Fruit fly (Drosophila melanogaster): Measurements from ENCODE around the gene wds.
"Not testable (repeated sequence)": the region's sequence is repeated elsewhere in the genome, so short reads cannot be mapped to it uniquely, and the experiment has no call there.

The wds gene

dm6 chrX:2588415-2589411 lies 2.9 kb downstream of the wds start, which contains the start of gene egh:
egh (plus strand) TSS chrX:2588503.
- peak; percentile 31 for TF ChIP-seq noc (tag; optimal IDR thresholded peaks at IDR 0.05)

- peak; percentile 94 for TF ChIP-seq noc (tag; optimal IDR thresholded peaks at IDR 0.05)
These were observed 3.8 kb downstream of the wds start for dm6 chrX:2589446-2590038.

DNA sequence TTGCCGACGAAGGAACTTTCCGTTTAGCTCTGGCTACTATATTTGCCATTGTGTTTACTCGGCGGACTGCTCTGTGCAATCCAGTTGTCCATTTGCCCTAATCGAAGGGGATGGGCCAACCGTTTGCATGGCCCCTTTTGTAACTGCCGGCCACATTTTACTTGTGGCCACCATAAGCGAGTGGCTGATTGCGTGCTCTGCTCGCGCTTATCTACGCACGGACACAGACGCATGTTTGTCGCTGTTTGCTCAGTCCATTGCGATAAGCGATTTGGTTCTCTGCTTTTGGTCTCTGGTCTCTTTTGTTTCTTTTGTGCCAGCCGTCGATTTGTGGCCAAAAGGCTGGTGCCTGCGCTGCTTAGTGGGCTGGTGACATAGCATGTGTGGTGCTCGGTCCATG lies 4.8 kb downstream of the wds start:
- TF ChIP-seq noc (tag; optimal IDR thresholded peaks at IDR 0.05): no peak

dm6 chrX:2591315-2591999 lies 5.7 kb downstream of the wds start:
- peak; percentile 86 for TF ChIP-seq noc (tag; optimal IDR thresholded peaks at IDR 0.05)

- no peak for TF ChIP-seq noc (tag; optimal IDR thresholded peaks at IDR 0.05)
These were observed 6.5 kb downstream of the wds start for dm6 chrX:2592243-2592642.

dm6 chrX:2593094-2593752 lies 7.4 kb downstream of the wds start:
- no peak for TF ChIP-seq noc (tag; optimal IDR thresholded peaks at IDR 0.05)

DNA sequence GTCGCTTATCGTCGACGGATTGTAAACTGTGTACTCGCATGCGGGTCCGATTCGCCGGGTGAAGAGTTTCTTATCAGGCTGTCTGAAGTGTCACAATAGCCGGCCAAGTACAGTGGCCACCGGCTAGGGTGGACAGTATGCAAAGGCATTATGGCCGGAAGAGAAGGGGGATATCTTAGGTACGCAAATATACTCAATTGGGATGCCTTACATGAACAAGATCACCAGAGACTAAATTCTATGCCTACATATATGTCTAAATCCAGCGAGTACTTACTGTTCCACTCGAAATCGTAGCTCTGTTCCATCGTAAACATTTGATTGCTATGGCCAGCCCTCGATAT lies 7.9 kb downstream of the wds start:
- TF ChIP-seq noc (tag; optimal IDR thresholded peaks at IDR 0.05): peak; percentile 96

dm6 chrX:2603851-2604505 lies 18.2 kb downstream of the wds start, which contains the start of the genes Klp3A and Zw10:
Klp3A (minus strand) TSS chrX:2604052.
Zw10 (plus strand) TSS chrX:2604197.
- TF ChIP-seq noc (tag; optimal IDR thresholded peaks at IDR 0.05): peak; percentile 20

DNA sequence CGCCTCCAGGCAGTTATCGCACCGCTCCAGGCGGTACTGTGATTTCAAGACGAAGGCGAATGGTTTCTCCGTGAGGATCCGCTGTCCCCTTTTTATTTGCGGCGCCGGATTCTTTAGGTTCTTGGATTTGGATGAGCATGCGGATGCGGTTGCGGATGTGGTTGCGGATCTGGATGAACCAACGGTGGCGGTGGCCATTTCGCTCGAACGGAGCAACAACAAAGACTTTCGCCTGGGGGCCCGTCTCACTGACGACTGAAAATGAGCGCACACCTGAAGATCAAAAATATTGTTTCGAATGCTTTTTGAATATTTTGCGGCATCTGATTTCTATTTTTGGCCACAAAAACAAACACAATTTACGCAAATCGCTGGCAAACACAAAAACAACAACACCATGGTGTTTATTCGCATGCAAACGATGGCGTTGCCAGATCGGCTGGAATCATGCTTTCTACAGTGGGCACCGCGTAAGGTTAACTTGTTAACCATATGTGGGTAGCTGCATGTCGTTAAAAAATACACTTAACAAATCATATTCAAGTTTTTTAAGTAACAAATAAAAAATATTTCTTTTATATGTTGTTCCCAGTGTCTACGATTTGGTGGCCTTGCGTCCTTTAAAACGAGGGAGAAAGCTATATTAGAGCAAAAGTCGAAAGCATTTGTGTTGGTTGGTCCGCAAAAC lies 22.8 kb downstream of the wds start, which contains the start of gene Smyd3:
Gene Smyd3, minus strand, starts transcription at position 407 of the 688 bp plus-strand sequence.
- peak; percentile 74 for TF ChIP-seq noc (tag; optimal IDR thresholded peaks at IDR 0.05)

dm6 chrX:2610236-2610635 lies 24.5 kb downstream of the wds start, which contains the start of gene eIF3g1:
eIF3g1 (minus strand) TSS chrX:2610336.
- TF ChIP-seq noc (tag; optimal IDR thresholded peaks at IDR 0.05): not testable (repeated sequence)

DNA sequence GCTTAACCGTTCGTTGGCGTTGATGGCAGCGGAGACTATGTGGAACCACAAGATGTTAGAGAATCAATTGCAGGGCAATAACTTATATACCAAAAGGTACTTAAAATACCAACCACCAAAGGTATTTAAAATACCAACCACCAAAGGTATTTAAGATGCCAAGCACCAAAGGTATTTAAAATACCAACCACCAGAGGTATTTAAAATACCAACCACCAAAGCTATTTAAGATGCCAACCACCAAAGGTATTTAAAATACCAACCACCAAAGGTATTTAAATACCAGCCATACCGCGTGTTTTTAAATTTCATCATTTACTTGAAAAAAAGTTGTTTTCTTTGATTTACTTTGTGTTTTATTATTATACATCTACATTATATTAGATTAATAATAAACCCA lies 31.6 kb downstream of the wds start:
- no peak for TF ChIP-seq noc (tag; optimal IDR thresholded peaks at IDR 0.05)

- TF ChIP-seq noc (tag; optimal IDR thresholded peaks at IDR 0.05): peak; percentile 89
These were observed 33.9 kb downstream of the wds start, which contains the start of the genes Tsp3A and Seipin for dm6 chrX:2619651-2620050. Tsp3A (minus strand) TSS chrX:2619738. Seipin (plus strand) TSS chrX:2619799.

- no peak for TF ChIP-seq noc (tag; optimal IDR thresholded peaks at IDR 0.05)
These were observed 38.8 kb downstream of the wds start, which contains the start of the genes brv3 and Pi4KIIIalpha for dm6 chrX:2624525-2625006. brv3 (minus strand) TSS chrX:2624575. Pi4KIIIalpha (plus strand) TSS chrX:2624804.

DNA sequence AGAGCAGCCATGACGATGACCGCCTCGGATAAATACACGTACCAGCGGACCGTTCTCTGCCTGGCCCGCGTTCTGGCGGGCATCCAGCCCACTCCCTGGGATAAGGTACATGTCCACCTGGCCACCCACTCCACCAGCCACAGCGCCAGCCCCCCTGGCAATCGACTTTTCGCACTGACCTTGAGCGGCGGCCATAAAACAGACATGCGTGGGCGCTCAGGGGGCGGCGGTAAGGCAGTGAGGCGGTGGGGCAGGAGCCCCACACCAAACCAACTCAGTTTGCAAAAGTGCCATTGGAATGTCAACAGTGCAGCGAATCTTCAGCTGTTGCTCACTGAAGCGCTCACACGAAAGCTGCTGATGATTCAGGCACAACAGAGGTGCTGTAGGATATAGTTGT lies 39.2 kb downstream of the wds start:
- no peak for TF ChIP-seq noc (tag; optimal IDR thresholded peaks at IDR 0.05)
